Fruit fly (Drosophila melanogaster) whole organism, pupa: ENCODE results near the gene Ir62a.

ENCODE experiments used
- CG12605 ChIP-seq: fragments of 200-800 bp; sonication (Bioruptor generic); IDR thresholded peaks from 2 replicates; pipeline ENCODE4 v1.3.6; 2022; ENCODE audit warnings: missing biosample characterization, missing genetic modification characterization
- CG13204 ChIP-seq: fragments of 200-800 bp; sonication (Bioruptor generic); optimal IDR thresholded peaks from 2 replicates; lab custom pipeline; 2018; ENCODE audit warnings: missing biosample characterization, mild to moderate bottlenecking, missing genetic modification characterization, moderate library complexity
- CG32121 ChIP-seq: fragments of 200-800 bp; sonication (Bioruptor generic); IDR thresholded peaks from 2 replicates; pipeline ENCODE4 v1.3.6; 2022; ENCODE audit warnings: missing biosample characterization, missing genetic modification characterization
- CG8159 ChIP-seq: fragments of 200-800 bp; sonication (Bioruptor generic); optimal IDR thresholded peaks from 3 replicates; lab custom pipeline; 2018; ENCODE audit warnings: missing biosample characterization, mild to moderate bottlenecking, missing genetic modification characterization, moderate library complexity
- CG8301 ChIP-seq: fragments of 200-800 bp; sonication (Bioruptor generic); optimal IDR thresholded peaks from 2 replicates; lab custom pipeline; 2018; ENCODE audit warnings: missing biosample characterization, mild to moderate bottlenecking, missing genetic modification characterization
- EcR ChIP-seq: fragments of 200-800 bp; sonication (Bioruptor generic); optimal IDR thresholded peaks from 3 replicates; lab custom pipeline; 2019; ENCODE audit warnings: missing biosample characterization, missing genetic modification characterization, mild to moderate bottlenecking, moderate library complexity, missing genetic modification reagents
- Pif1A ChIP-seq: fragments of 200-800 bp; sonication (Bioruptor generic); optimal IDR thresholded peaks from 3 replicates; lab custom pipeline; 2016; ENCODE audit warnings: missing biosample characterization, missing genetic modification characterization
- Snoo ChIP-seq: fragments of 200-800 bp; sonication (Bioruptor generic); optimal IDR thresholded peaks from 3 replicates; lab custom pipeline; 2017; ENCODE audit warnings: missing biosample characterization, mild to moderate bottlenecking, missing genetic modification characterization, inconsistent platforms
- fd96Ca ChIP-seq: fragments of 200-800 bp; sonication (Bioruptor generic); IDR thresholded peaks from 3 replicates; pipeline ENCODE4 v1.3.6; 2022; ENCODE audit warnings: missing biosample characterization, missing genetic modification characterization

DNA sequence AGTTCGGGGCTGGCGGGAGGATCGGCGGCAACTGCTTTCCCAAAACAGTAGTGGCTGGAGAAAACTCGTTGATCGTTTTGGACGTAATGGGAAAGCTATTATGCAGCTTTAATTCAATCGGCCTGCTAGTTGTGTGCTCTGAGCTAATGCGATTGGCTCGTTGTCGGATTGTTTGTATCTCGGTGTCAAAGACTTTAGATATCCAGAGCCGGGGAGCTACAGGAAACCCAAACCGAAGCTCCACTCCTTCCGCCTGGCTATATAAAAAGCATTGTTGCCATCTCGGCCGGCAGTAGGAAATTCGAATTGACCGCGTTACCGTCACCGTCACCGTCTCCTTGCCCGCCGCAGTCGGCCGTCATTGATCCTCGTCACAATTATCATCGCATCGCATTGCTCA lies 34.0 kb upstream of the Ir62a start, which contains the start of gene CG12003:
- TF ChIP-seq CG8159 (tag; lab: Kevin White, UChicago) (no peak), CG13204 (GFP tag; lab: Kevin White, UChicago) (no peak), CG32121 (GFP tag; lab: Robert Waterston, UW) (no peak), Pif1A (GFP tag; lab: Kevin White, UChicago) (no peak), fd96Ca (GFP tag; lab: Robert Waterston, UW) (no peak), CG8301 (no peak), EcR (GFP tag; lab: Kevin White, UChicago) (no peak), Snoo (no peak), CG12605 (GFP tag; lab: Robert Waterston, UW) (no peak)
